Fruit fly (Drosophila melanogaster): ENCODE measurements around the gene Shawl.
A peak's percentile ranks its signal among the peaks of the same experiment; 100 is the strongest.

Shawl gene

dm6 chr2L:9460092-9460473 lies 45.1 kb upstream of the Shawl start (continued):
- TF ChIP-seq Dll (GFP tag; IDR thresholded peaks at IDR 0.05; ENCODE audit: partially characterized antibody), result peak; percentile 64; the same call in 3 of the 4 replicates
- TF ChIP-seq trh (GFP tag; optimal IDR thresholded peaks at IDR 0.05), result no peak
- TF ChIP-seq al (GFP tag; IDR thresholded peaks at IDR 0.05), result no peak
- TF ChIP-seq cato (GFP tag; optimal IDR thresholded peaks at IDR 0.05; ENCODE audit: borderline replicate concordance), result no peak
- no peak for TF ChIP-seq CG15696 (tag; optimal IDR thresholded peaks at IDR 0.05)
- TF ChIP-seq CG10267 (tag; optimal IDR thresholded peaks at IDR 0.05), result no peak
- TF ChIP-seq Med (GFP tag), result peak; percentile 36
- TF ChIP-seq CG7745 (tag; optimal IDR thresholded peaks at IDR 0.05), result no peak
- TF ChIP-seq amos (GFP tag; IDR thresholded peaks at IDR 0.05; ENCODE audit: partially characterized antibody), result peak; percentile 41
- TF ChIP-seq tup (GFP tag; optimal IDR thresholded peaks at IDR 0.05), result no peak
- no peak for TF ChIP-seq slp2 (GFP tag; optimal IDR thresholded peaks at IDR 0.05)
- peak; percentile 6 for TF ChIP-seq CG17829 (tag; optimal IDR thresholded peaks at IDR 0.05)
- TF ChIP-seq bbx (GFP tag; IDR thresholded peaks at IDR 0.05; ENCODE audit: partially characterized antibody), result peak; percentile 57
- TF ChIP-seq Opbp (GFP tag; IDR thresholded peaks at IDR 0.05; ENCODE audit: partially characterized antibody), result peak; percentile 43; the same call in 1 of the 3 replicates
- TF ChIP-seq gcm2 (GFP tag; optimal IDR thresholded peaks at IDR 0.05), result no peak
- TF ChIP-seq CG10321 (GFP tag; IDR thresholded peaks at IDR 0.05), result no peak
- TF ChIP-seq Kr (GFP tag; optimal IDR thresholded peaks at IDR 0.05), result no peak
- TF ChIP-seq BEAF-32 (GFP tag; optimal IDR thresholded peaks at IDR 0.05), result peak; percentile 57
- peak; percentile 17 for TF ChIP-seq dm (GFP tag; optimal IDR thresholded peaks at IDR 0.05)
- TF ChIP-seq CG18011 (GFP tag; optimal IDR thresholded peaks at IDR 0.05), result no peak
- TF ChIP-seq CG34224 (GFP tag; IDR thresholded peaks at IDR 0.05; ENCODE audit: partially characterized antibody), result 0 out of 3 replicates have a peak, but pooled peaks have one; percentile 27
- TF ChIP-seq gsb-n (tag; optimal IDR thresholded peaks at IDR 0.05), result peak; percentile 46
- TF ChIP-seq pzg (GFP tag; optimal IDR thresholded peaks at IDR 0.05), result peak; percentile 9
- peak in 1 of 2 experiments; percentile 84 for TF ChIP-seq Pdp1 (GFP tag; optimal IDR thresholded peaks at IDR 0.05)
- TF ChIP-seq Hmr (GFP tag; optimal IDR thresholded peaks at IDR 0.05), result peak; percentile 22
- peak; percentile 20 for TF ChIP-seq CTCF (GFP tag; optimal IDR thresholded peaks at IDR 0.05)
- no peak for TF ChIP-seq mirr (GFP tag; optimal IDR thresholded peaks at IDR 0.05)
- no peak for TF ChIP-seq MESR4 (GFP tag; optimal IDR thresholded peaks at IDR 0.05)
- TF ChIP-seq knrl (GFP tag; IDR thresholded peaks at IDR 0.05; ENCODE audit: partially characterized antibody), result peak; percentile 44; the same call in 1 of the 3 replicates
- TF ChIP-seq CG30403 (GFP tag; optimal IDR thresholded peaks at IDR 0.05), result no peak
- TF ChIP-seq CG1603 (tag; optimal IDR thresholded peaks at IDR 0.05), result peak; percentile 31
- peak; percentile 83 for TF ChIP-seq Myb (GFP tag; optimal IDR thresholded peaks at IDR 0.05)
- no peak for TF ChIP-seq cwo (GFP tag; optimal IDR thresholded peaks at IDR 0.05)
- TF ChIP-seq onecut (GFP tag; IDR thresholded peaks at IDR 0.05), result peak; percentile 82
- no peak for TF ChIP-seq crp (GFP tag; optimal IDR thresholded peaks at IDR 0.05)
- peak; percentile 65; the same call in 2 of the 3 replicates for TF ChIP-seq CG2199 (GFP tag; IDR thresholded peaks at IDR 0.05)
- no peak for TF ChIP-seq Ets65A (GFP tag)
- no peak for TF ChIP-seq CG4282 (GFP tag; optimal IDR thresholded peaks at IDR 0.05)
- no peak for TF ChIP-seq hkb (optimal IDR thresholded peaks at IDR 0.05)
- peak; percentile 25; the same call in 1 of the 2 replicates for TF ChIP-seq hkb (GFP tag; IDR thresholded peaks at IDR 0.05)
- TF ChIP-seq pan (optimal IDR thresholded peaks at IDR 0.05), result no peak
- no peak for TF ChIP-seq pan (GFP tag; optimal IDR thresholded peaks at IDR 0.05 in 1 of 2, IDR thresholded peaks at IDR 0.05 in 1 of 2)
- TF ChIP-seq CG2889 (GFP tag; IDR thresholded peaks at IDR 0.05), result no peak
- peak; percentile 71; the same call in 2 of the 4 replicates for TF ChIP-seq chinmo (GFP tag; IDR thresholded peaks at IDR 0.05; ENCODE audit: partially characterized antibody)
- TF ChIP-seq Deaf1 (tag; optimal IDR thresholded peaks at IDR 0.05), result peak; percentile 73
- no peak for TF ChIP-seq dan (GFP tag; IDR thresholded peaks at IDR 0.05)
- TF ChIP-seq lov (optimal IDR thresholded peaks at IDR 0.05), result no peak
- TF ChIP-seq lov (GFP tag; IDR thresholded peaks at IDR 0.05), result no peak
- TF ChIP-seq ash1 (GFP tag; optimal IDR thresholded peaks at IDR 0.05), result no peak
- TF ChIP-seq seq (GFP tag; IDR thresholded peaks at IDR 0.05), result peak; percentile 56
- TF ChIP-seq sim (GFP tag; IDR thresholded peaks at IDR 0.05), result no peak
